Worm (Caenorhabditis elegans): ENCODE results near the gene dod-3.

Gene dod-3

ce11 chrV:2742298-2742697, 11.4 kb upstream of the dod-3 start, which contains the start of gene srg-62:
srg-62 (minus strand) TSS chrV:2742398.
- TF ChIP-seq hlh-17 (GFP tag; optimal IDR thresholded peaks at IDR 0.05; ENCODE audit: borderline replicate concordance) (no peak), unc-30 (tag; optimal IDR thresholded peaks at IDR 0.05) (no peak), unc-130 (tag; optimal IDR thresholded peaks at IDR 0.05) (no peak)

DNA sequence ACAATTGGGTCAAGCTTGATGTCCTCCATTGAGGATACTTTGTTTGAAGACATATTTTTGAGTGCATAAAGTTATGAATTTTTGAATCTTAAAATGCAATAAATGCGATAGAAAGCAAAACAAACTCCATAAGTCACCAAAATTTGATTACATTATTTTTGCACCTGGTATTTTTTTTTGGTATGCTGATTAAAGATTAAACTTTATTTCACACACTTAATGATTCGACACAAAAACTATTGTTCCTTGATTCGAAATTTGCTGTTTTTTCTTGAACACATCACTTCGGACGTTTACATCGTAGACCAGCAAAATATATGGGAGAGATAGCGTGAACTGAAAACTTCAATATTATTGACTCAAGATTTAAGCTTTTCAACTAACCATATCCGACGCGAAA, 9.3 kb upstream of the dod-3 start, which contains the start of gene srg-61:
Gene srg-61, minus strand, starts transcription at position 101 of the 400 bp plus-strand sequence.
- TF ChIP-seq rnt-1 (tag; optimal IDR thresholded peaks at IDR 0.05) (no peak), mef-2 (tag; optimal IDR thresholded peaks at IDR 0.05) (no peak), ceh-82 (tag; optimal IDR thresholded peaks at IDR 0.05) (no peak), lir-3 (tag; optimal IDR thresholded peaks at IDR 0.05; ENCODE audit: poor library complexity) (no peak), mep-1 (tag; optimal IDR thresholded peaks at IDR 0.05) (no peak), unc-86 (tag; optimal IDR thresholded peaks at IDR 0.05) (no peak), C16A3.4 (tag; optimal IDR thresholded peaks at IDR 0.05) (no peak), nhr-28 (tag; optimal IDR thresholded peaks at IDR 0.05) (no peak)

DNA sequence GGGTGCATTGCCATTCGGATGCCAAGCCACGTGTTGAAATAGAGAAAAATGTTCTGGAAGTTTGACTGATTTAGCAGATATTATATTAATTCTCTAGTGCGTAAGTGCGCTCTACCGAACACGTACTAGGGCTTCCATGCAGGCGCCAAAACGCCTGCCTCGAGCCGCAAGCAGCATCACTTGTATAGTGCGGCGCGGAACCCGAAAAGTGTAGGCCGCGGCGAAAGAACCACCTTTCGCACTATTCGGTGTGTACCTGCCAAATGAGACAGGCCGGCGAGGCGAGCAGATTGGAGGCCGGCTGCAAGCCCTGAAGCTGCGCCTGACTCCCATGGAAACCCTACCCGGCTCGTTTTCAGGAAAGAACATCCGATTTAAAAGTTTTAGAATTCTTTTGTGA, 8.7 kb upstream of the dod-3 start:
- TF ChIP-seq C34B4.2 (tag; optimal IDR thresholded peaks at IDR 0.05) = no peak
- no peak for TF ChIP-seq nhr-85 (tag)
- no peak for TF ChIP-seq hlh-4 (tag; optimal IDR thresholded peaks at IDR 0.05)
- peak; percentile 63 for TF ChIP-seq snpc-4 (tag; optimal IDR thresholded peaks at IDR 0.05)

ce11 chrV:2738174-2738573, 7.3 kb upstream of the dod-3 start, which contains the start of gene srg-56:
srg-56 (minus strand) TSS chrV:2738274.
- TF ChIP-seq fkh-8 (tag; optimal IDR thresholded peaks at IDR 0.05) (peak; percentile 18), sup-37 (GFP tag; optimal IDR thresholded peaks at IDR 0.05) (no peak)

- TF ChIP-seq ces-1 (GFP tag; optimal IDR thresholded peaks at IDR 0.05) = no peak
- no peak for TF ChIP-seq efl-1 (optimal IDR thresholded peaks at IDR 0.05)
- TF ChIP-seq efl-1 (GFP tag; optimal IDR thresholded peaks at IDR 0.05 in 1 of 2) = no peak
- no peak for TF ChIP-seq nhr-47 (tag; optimal IDR thresholded peaks at IDR 0.05)
- TF ChIP-seq hlh-4 (tag; optimal IDR thresholded peaks at IDR 0.05) = no peak
- TF ChIP-seq nhr-11 (tag; optimal IDR thresholded peaks at IDR 0.05) = no peak
- TF ChIP-seq hpl-2 (GFP tag; optimal IDR thresholded peaks at IDR 0.05) = no peak
- no peak for TF ChIP-seq sox-4 (tag; optimal IDR thresholded peaks at IDR 0.05)
- TF ChIP-seq dsc-1 (tag; optimal IDR thresholded peaks at IDR 0.05) = no peak
- TF ChIP-seq nhr-85 (tag) = no peak
Measured at ce11 chrV:2734360-2734759, 3.5 kb upstream of the dod-3 start, which contains the start of gene srg-57. srg-57 (minus strand) TSS chrV:2734460.

- no peak for TF ChIP-seq snpc-4 (tag; optimal IDR thresholded peaks at IDR 0.05)
- no peak for TF ChIP-seq ama-1 (optimal IDR thresholded peaks at IDR 0.05)
- TF ChIP-seq lin-14 (GFP tag; optimal IDR thresholded peaks at IDR 0.05) = no peak
- no peak for TF ChIP-seq ceh-63 (GFP tag; optimal IDR thresholded peaks at IDR 0.05)
- no peak for TF ChIP-seq nhr-71 (tag; optimal IDR thresholded peaks at IDR 0.05)
- no peak for TF ChIP-seq nhr-19 (GFP tag; conservative IDR thresholded peaks at IDR 0.05)
- no peak for TF ChIP-seq blmp-1 (tag; optimal IDR thresholded peaks at IDR 0.05)
- TF ChIP-seq C34B4.2 (tag; optimal IDR thresholded peaks at IDR 0.05) = no peak
- TF ChIP-seq sptf-1 (tag; optimal IDR thresholded peaks at IDR 0.05) = no peak
- TF ChIP-seq xbp-1 (tag; optimal IDR thresholded peaks at IDR 0.05) = no peak
Measured at ce11 chrV:2728236-2728635, 2.7 kb downstream of the dod-3 start, which contains the start of gene str-33. str-33 (plus strand) TSS chrV:2728536.

DNA sequence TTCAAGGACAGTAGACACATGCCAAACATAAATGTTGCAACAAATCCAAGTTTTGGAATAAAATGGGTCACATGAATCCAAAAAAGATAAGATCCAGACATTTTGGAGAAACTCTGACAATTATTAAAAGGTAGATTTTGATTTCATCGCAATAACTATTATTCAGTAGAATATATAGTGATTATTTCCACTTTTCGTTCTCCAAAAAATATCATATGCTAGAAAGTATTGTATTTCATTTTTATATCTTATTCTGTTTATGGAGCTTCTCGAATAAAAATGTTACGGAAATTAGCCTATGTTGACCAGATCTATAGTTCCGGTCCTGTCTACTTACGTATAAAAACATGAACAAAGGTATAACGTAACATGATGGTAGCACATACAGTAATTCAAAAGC, 3.8 kb downstream of the dod-3 start, which contains the start of gene str-13:
Gene str-13, minus strand, starts transcription at position 101 of the 400 bp plus-strand sequence.
- TF ChIP-seq pqm-1 (tag; optimal IDR thresholded peaks at IDR 0.05) (no peak), nhr-85 (tag) (peak; percentile 39), fkh-8 (tag; optimal IDR thresholded peaks at IDR 0.05) (no peak), unc-130 (tag; optimal IDR thresholded peaks at IDR 0.05) (no peak)

All from whole organism, L1 larva.